Fruit fly (Drosophila melanogaster) whole organism, wandering third instar larva: ENCODE data around the gene ATPsyngamma.

Source experiments
- Abd-B ChIP-seq: fragments of >200 bp; optimal IDR thresholded peaks from 2 replicates; lab custom pipeline; 2017; ENCODE audit warnings: missing biosample characterization, missing genetic modification characterization
- Jra ChIP-seq: sonication (Bioruptor generic); optimal IDR thresholded peaks from 2 replicates; lab custom pipeline; 2016; ENCODE audit warnings: missing biosample characterization, missing genetic modification characterization
- br ChIP-seq: fragments of 200-800 bp; sonication (Bioruptor generic); optimal IDR thresholded peaks from 2 replicates; lab custom pipeline; 2016; ENCODE audit warnings: missing biosample characterization, missing genetic modification characterization
- brk ChIP-seq: fragments of 200-800 bp; sonication (Bioruptor generic); optimal IDR thresholded peaks from 2 replicates; lab custom pipeline; 2016; ENCODE audit warnings: missing biosample characterization, mild to moderate bottlenecking, missing genetic modification characterization
- fru ChIP-seq: fragments of 200-800 bp; sonication (Bioruptor generic); optimal IDR thresholded peaks from 3 replicates; lab custom pipeline; 2016; ENCODE audit warnings: missing biosample characterization, mild to moderate bottlenecking, missing genetic modification characterization
- h ChIP-seq: fragments of 200-800 bp; sonication (Bioruptor generic); optimal IDR thresholded peaks from 3 replicates; lab custom pipeline; 2016; ENCODE audit warnings: missing biosample characterization, mild to moderate bottlenecking, missing genetic modification characterization
- tai ChIP-seq: sonication (Bioruptor generic); optimal IDR thresholded peaks from 2 replicates; lab custom pipeline; 2016; ENCODE audit warnings: missing biosample characterization, missing genetic modification characterization

DNA sequence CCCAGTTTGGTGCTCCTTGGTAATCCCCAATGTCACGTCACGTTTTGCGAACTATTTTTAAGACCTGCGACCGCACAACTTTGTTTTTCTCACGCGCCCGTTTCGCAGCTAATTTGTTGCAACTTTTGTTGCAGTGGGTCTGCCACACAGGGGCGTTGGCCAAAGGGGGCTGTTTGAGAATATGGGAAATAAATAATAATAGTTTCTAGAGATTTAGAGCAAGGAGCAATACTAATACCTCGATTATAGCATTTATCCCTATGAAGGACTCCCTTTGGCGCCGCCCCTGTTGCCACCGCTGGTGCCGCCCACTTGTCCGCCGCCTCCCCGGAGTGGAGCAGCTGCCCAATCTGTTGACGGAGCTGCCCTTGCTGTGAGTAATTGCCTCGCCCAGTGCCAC, 6.3 kb upstream of the ATPsyngamma start:
- TF ChIP-seq br (GFP tag; lab: Kevin White, UChicago) (no peak), brk (GFP tag; lab: Kevin White, UChicago) (no peak), tai (GFP tag; lab: Kevin White, UChicago) (no peak), h (GFP tag; lab: Kevin White, UChicago) (no peak), fru (GFP tag; lab: Kevin White, UChicago) (no peak), Jra (GFP tag; lab: Kevin White, UChicago) (no peak), Abd-B (GFP tag; lab: Kevin White, UChicago) (no peak)
